Worm (Caenorhabditis elegans): ENCODE results near the gene fipr-7.

Gene fipr-7

DNA sequence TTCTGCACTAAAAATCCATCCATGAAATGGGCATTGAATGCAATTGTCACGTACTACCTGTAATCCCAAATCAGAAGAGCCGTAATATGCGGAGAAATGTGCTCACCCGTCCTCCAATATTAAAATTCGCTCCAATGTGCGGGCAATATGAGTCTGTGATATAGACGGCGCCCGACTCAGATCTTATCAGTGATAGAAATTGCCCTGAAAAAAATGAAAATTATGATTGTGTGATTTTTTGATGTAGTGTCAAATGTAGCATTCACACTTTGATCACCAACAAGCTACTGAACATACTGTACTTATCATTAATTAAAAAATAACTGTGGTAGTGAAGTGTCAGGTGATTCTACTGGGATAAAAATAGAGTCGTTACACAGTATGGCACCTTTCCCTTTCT lies 5.0 kb upstream of the fipr-7 start:
- TF ChIP-seq ztf-16 (tag; optimal IDR thresholded peaks at IDR 0.05) (no peak), ceh-18 (tag; optimal IDR thresholded peaks at IDR 0.05) (no peak), mec-3 (tag; optimal IDR thresholded peaks at IDR 0.05; ENCODE audit: borderline replicate concordance) (no peak), zip-5 (tag; optimal IDR thresholded peaks at IDR 0.05) (no peak), eyg-1 (tag; optimal IDR thresholded peaks at IDR 0.05) (no peak), madf-2 (tag; optimal IDR thresholded peaks at IDR 0.05) (no peak), fkh-6 (tag; optimal IDR thresholded peaks at IDR 0.05) (no peak), hlh-30 (tag; optimal IDR thresholded peaks at IDR 0.05; ENCODE audit: insufficient read depth) (no peak), T23F11.4 (GFP tag; optimal IDR thresholded peaks at IDR 0.05) (no peak), npax-4 (tag; optimal IDR thresholded peaks at IDR 0.05) (no peak), tbx-7 (tag; optimal IDR thresholded peaks at IDR 0.05) (no peak)

DNA sequence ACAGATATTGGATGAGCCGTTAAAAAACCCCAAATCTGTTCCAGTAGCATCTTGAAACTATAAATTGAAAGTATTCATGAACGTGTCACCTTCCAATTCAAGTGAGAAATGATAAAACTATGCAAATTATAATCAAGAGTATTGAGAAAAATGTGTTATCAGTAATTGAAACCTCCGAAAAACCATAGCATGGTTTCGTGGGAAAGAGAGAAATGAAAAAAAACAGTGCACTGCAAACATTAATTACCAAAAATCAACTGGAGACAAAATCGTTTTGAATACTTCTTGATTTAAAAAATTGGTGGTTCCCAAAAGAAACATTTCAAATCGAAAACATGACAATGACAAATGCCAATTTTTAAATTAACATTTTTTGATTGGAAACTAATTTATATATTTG lies 4.0 kb upstream of the fipr-7 start, which contains the start of gene daf-36:
TSS of gene daf-36 (minus strand) at position 101 of the 400 bp plus-strand sequence.
- TF ChIP-seq K09A11.1 (tag; optimal IDR thresholded peaks at IDR 0.05; ENCODE audit: insufficient read depth) (no peak), ceh-31 (tag; optimal IDR thresholded peaks at IDR 0.05) (no peak), F13H6.1 (tag; optimal IDR thresholded peaks at IDR 0.05) (no peak), npax-4 (tag; optimal IDR thresholded peaks at IDR 0.05) (no peak), pha-2 (tag; optimal IDR thresholded peaks at IDR 0.05) (no peak), hlh-8 (tag; optimal IDR thresholded peaks at IDR 0.05) (no peak), ceh-6 (GFP tag; optimal IDR thresholded peaks at IDR 0.05) (no peak), ref-2 (tag; optimal IDR thresholded peaks at IDR 0.05) (no peak), sox-2 (GFP tag; IDR thresholded peaks at IDR 0.05) (no peak), elt-4 (tag; optimal IDR thresholded peaks at IDR 0.05) (no peak), Y22D7AL.16 (tag; optimal IDR thresholded peaks at IDR 0.05) (no peak), zip-5 (tag; optimal IDR thresholded peaks at IDR 0.05) (no peak), ceh-34 (tag; optimal IDR thresholded peaks at IDR 0.05) (no peak), ceh-24 (tag; optimal IDR thresholded peaks at IDR 0.05) (no peak), unc-86 (tag; optimal IDR thresholded peaks at IDR 0.05) (no peak), pat-9 (tag; optimal IDR thresholded peaks at IDR 0.05) (no peak)

DNA sequence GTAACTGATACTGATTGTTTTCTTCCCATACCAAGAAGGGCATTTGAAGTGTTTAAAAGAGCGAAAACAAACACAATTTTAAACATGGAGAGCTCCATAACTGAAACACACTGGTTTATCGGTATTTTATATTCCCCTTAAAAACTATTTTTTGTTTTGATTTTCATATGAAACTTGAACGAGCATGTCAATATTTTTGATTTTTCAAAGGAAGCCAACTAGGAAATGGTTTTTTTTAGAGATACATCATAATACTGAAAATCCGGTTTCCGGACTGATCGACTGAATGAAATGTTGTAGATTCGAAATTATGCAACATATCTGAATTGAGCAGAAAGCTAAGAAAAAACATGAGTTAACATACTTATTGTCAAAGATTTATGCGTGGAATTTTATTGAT lies 2.3 kb upstream of the fipr-7 start, which contains the start of gene ttr-19:
TSS of gene ttr-19 (minus strand) at position 101 of the 400 bp plus-strand sequence.
- TF ChIP-seq che-1 (tag; optimal IDR thresholded peaks at IDR 0.05), result no peak
- TF ChIP-seq odd-2 (tag; optimal IDR thresholded peaks at IDR 0.05), result no peak
- no peak for TF ChIP-seq tbx-7 (tag; optimal IDR thresholded peaks at IDR 0.05)
- TF ChIP-seq ceh-2 (tag; optimal IDR thresholded peaks at IDR 0.05), result no peak
- TF ChIP-seq pha-2 (tag; optimal IDR thresholded peaks at IDR 0.05), result no peak
- TF ChIP-seq pros-1 (tag; optimal IDR thresholded peaks at IDR 0.05), result no peak
- no peak for TF ChIP-seq ahr-1 (tag; optimal IDR thresholded peaks at IDR 0.05)

DNA sequence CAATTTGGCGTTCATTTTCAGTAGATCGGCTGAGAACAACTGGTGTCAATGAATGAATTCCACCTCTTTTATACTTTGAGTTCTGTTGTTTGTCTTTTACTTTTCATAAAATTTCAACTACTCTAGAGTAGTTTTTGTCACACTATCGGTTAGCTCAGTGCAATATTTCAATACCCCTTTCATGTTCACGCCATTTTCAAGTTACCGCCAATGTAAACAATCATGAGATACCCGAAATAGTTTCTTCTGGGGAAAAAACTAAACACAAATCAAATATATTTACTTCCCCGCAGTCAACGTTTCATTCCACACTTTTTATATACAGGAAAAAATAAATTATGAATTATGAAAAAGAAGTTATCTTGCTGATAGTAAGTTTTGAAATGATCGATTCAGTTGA lies 1.3 kb upstream of the fipr-7 start, which contains the start of gene fipr-4:
TSS of gene fipr-4 (minus strand) at position 101 of the 400 bp plus-strand sequence.
- TF ChIP-seq gmeb-2 (tag; optimal IDR thresholded peaks at IDR 0.05) (no peak), pat-9 (tag; optimal IDR thresholded peaks at IDR 0.05) (no peak), dve-1 (tag; optimal IDR thresholded peaks at IDR 0.05) (no peak), ceh-19 (GFP tag; optimal IDR thresholded peaks at IDR 0.05) (no peak), unc-55 (GFP tag; optimal IDR thresholded peaks at IDR 0.05) (no peak), ceh-34 (tag; optimal IDR thresholded peaks at IDR 0.05) (no peak), ceh-31 (tag; optimal IDR thresholded peaks at IDR 0.05) (no peak), pha-4 (tag; optimal IDR thresholded peaks at IDR 0.05) (no peak), hlh-15 (tag; optimal IDR thresholded peaks at IDR 0.05) (no peak), rnt-1 (tag; optimal IDR thresholded peaks at IDR 0.05) (no peak), hlh-13 (GFP tag; optimal IDR thresholded peaks at IDR 0.05) (no peak), ama-1 (optimal IDR thresholded peaks at IDR 0.05) (no peak), sdc-2 (tag; optimal IDR thresholded peaks at IDR 0.05) (no peak), C38D4.7 (GFP tag; optimal IDR thresholded peaks at IDR 0.05) (no peak)

Data from whole organism, late embryonic.